Fruit fly (Drosophila melanogaster) whole organism, embryonic: ENCODE measurements around the gene fred.

Source experiments
- Antp ChIP-seq: fragments of 200-800 bp; sonication (Bioruptor generic); optimal IDR thresholded peaks from 3 replicates; lab custom pipeline; 2016; ENCODE audit warnings: missing biosample characterization, missing genetic modification characterization
- B-H1 ChIP-seq: fragments of 200-800 bp; sonication (Bioruptor generic); IDR thresholded peaks from 3 replicates; pipeline ENCODE4 v1.3.6; 2022; ENCODE audit warnings: missing biosample characterization, missing genetic modification characterization
- CG11695 ChIP-seq: fragments of 200-800 bp; sonication (Bioruptor generic); IDR thresholded peaks from 3 replicates; pipeline ENCODE4 v1.3.6; 2022; ENCODE audit warnings: missing biosample characterization, missing genetic modification characterization
- CG12659 ChIP-seq: fragments of 200-800 bp; sonication (Bioruptor generic); optimal IDR thresholded peaks from 3 replicates; lab custom pipeline; 2017; ENCODE audit warnings: mild to moderate bottlenecking, missing biosample characterization, missing genetic modification reagents, missing genetic modification characterization
- CG15514 ChIP-seq: fragments of 200-800 bp; sonication (Bioruptor generic); optimal IDR thresholded peaks from 3 replicates; lab custom pipeline; 2017; ENCODE audit warnings: missing biosample characterization, missing genetic modification characterization, mild to moderate bottlenecking, moderate library complexity, missing genetic modification reagents
- CG17186 ChIP-seq: fragments of 200-800 bp; sonication (Bioruptor generic); optimal IDR thresholded peaks from 3 replicates; lab custom pipeline; 2017; ENCODE audit warnings: missing biosample characterization, missing genetic modification reagents, missing genetic modification characterization
- CG2712 ChIP-seq: fragments of 200-800 bp; optimal IDR thresholded peaks from 3 replicates; lab custom pipeline; 2019; ENCODE audit warnings: missing biosample characterization, mild to moderate bottlenecking, missing genetic modification characterization, moderate library complexity
- CG30403 ChIP-seq: fragments of 200-800 bp; sonication (Bioruptor generic); optimal IDR thresholded peaks from 3 replicates; lab custom pipeline; 2016; ENCODE audit warnings: missing biosample characterization, missing genetic modification characterization
- CG3163 ChIP-seq: fragments of 200-800 bp; sonication (Bioruptor generic); optimal IDR thresholded peaks from 3 replicates; lab custom pipeline; 2016; ENCODE audit warnings: missing biosample characterization, missing genetic modification characterization
- CG3847 ChIP-seq: fragments of 200-800 bp; sonication (Bioruptor generic); IDR thresholded peaks from 2 replicates; pipeline ENCODE4 v1.3.6; 2022; ENCODE audit warnings: missing biosample characterization, missing genetic modification characterization
- CG4282 ChIP-seq: fragments of 200-800 bp; sonication (Bioruptor generic); optimal IDR thresholded peaks from 2 replicates; lab custom pipeline; 2016; ENCODE audit warnings: missing biosample characterization, missing genetic modification characterization
- CG4360 ChIP-seq: fragments of 200-800 bp; sonication (Bioruptor generic); IDR thresholded peaks from 2 replicates; pipeline ENCODE4 v1.3.6; 2022; ENCODE audit warnings: missing biosample characterization, missing genetic modification characterization
- CG4730 ChIP-seq: fragments of 200-800 bp; sonication (Bioruptor generic); IDR thresholded peaks from 2 replicates; pipeline ENCODE4 v1.3.6; 2022; ENCODE audit warnings: missing biosample characterization, missing genetic modification characterization
- CG5953 ChIP-seq: fragments of 200-800 bp; sonication (Bioruptor generic); IDR thresholded peaks from 2 replicates; pipeline ENCODE4 v1.3.6; 2022; ENCODE audit warnings: missing biosample characterization, missing genetic modification characterization
- CG8388 ChIP-seq: fragments of 200-800 bp; sonication (Bioruptor generic); optimal IDR thresholded peaks from 2 replicates; lab custom pipeline; 2019; ENCODE audit warnings: missing biosample characterization, mild to moderate bottlenecking, missing genetic modification characterization, moderate library complexity
- CG9797 ChIP-seq: fragments of 200-800 bp; sonication (Bioruptor generic); optimal IDR thresholded peaks from 3 replicates; lab custom pipeline; 2018; ENCODE audit warnings: missing biosample characterization, mild to moderate bottlenecking, missing genetic modification characterization
- Dbx ChIP-seq: fragments of 200-800 bp; sonication (Bioruptor generic); IDR thresholded peaks from 3 replicates; pipeline ENCODE4 v1.3.6; 2022; ENCODE audit warnings: missing biosample characterization, missing genetic modification characterization
- Dek ChIP-seq: fragments of 200-800 bp; sonication (Bioruptor generic); optimal IDR thresholded peaks from 3 replicates; lab custom pipeline; 2019; ENCODE audit warnings: missing biosample characterization, mild to moderate bottlenecking, missing genetic modification characterization, moderate library complexity
- ERR ChIP-seq: fragments of 200-800 bp; sonication (Bioruptor generic); optimal IDR thresholded peaks from 2 replicates; lab custom pipeline; 2016; ENCODE audit warnings: missing biosample characterization, missing genetic modification characterization
- Ets97D ChIP-seq: fragments of 200-800 bp; sonication (Bioruptor generic); optimal IDR thresholded peaks from 3 replicates; lab custom pipeline; 2016; ENCODE audit warnings: missing biosample characterization, missing genetic modification characterization
- H15 ChIP-seq: fragments of 200-800 bp; sonication (Bioruptor generic); IDR thresholded peaks from 3 replicates; pipeline ENCODE4 v1.3.6; 2022; ENCODE audit warnings: missing biosample characterization, missing genetic modification characterization
- H2.0 ChIP-seq: fragments of 200-800 bp; sonication (Bioruptor generic); IDR thresholded peaks from 2 replicates; pipeline ENCODE4 v1.3.6; 2022; ENCODE audit warnings: missing biosample characterization, missing genetic modification characterization
- HLH3B ChIP-seq: fragments of 200-800 bp; sonication (Bioruptor generic); IDR thresholded peaks from 2 replicates; pipeline ENCODE4 v1.3.6; 2022; ENCODE audit warnings: missing biosample characterization, missing genetic modification characterization
- HLH4C ChIP-seq: fragments of 200-800 bp; sonication (Bioruptor generic); IDR thresholded peaks from 3 replicates; pipeline ENCODE4 v1.3.6; 2022; ENCODE audit warnings: missing biosample characterization, missing genetic modification characterization; ENCODE audit not compliant: partially characterized antibody
- HmgD ChIP-seq: fragments of 200-800 bp; sonication (Bioruptor generic); optimal IDR thresholded peaks from 3 replicates; lab custom pipeline; 2016; ENCODE audit warnings: missing biosample characterization, missing genetic modification characterization
- Hr3 ChIP-seq: fragments of 200-800 bp; sonication (Bioruptor generic); optimal IDR thresholded peaks from 3 replicates; lab custom pipeline; 2016; ENCODE audit warnings: missing biosample characterization, missing genetic modification characterization
- Hsf ChIP-seq: fragments of 200-800 bp; sonication (Bioruptor generic); optimal IDR thresholded peaks from 3 replicates; lab custom pipeline; 2016; ENCODE audit warnings: missing biosample characterization, missing genetic modification characterization
- Jarid2 ChIP-seq: fragments of 200-800 bp; sonication (Bioruptor generic); optimal IDR thresholded peaks from 3 replicates; lab custom pipeline; 2017; ENCODE audit warnings: mild to moderate bottlenecking, missing biosample characterization, missing genetic modification reagents, missing genetic modification characterization
- Mad ChIP-seq: fragments of 200-800 bp; sonication (Bioruptor generic); optimal IDR thresholded peaks from 2 replicates; lab custom pipeline; 2016; ENCODE audit warnings: missing biosample characterization, missing genetic modification characterization
- NC2α ChIP-seq: fragments of 200-800 bp; sonication (Bioruptor generic); optimal IDR thresholded peaks from 2 replicates; lab custom pipeline; 2016; ENCODE audit warnings: missing biosample characterization, missing genetic modification characterization
- Optix ChIP-seq: fragments of 200-800 bp; sonication (Bioruptor generic); IDR thresholded peaks from 3 replicates; pipeline ENCODE4 v1.3.6; 2022; ENCODE audit warnings: missing biosample characterization, missing genetic modification characterization
- Ptx1 ChIP-seq: fragments of 200-800 bp; sonication (Bioruptor generic); IDR thresholded peaks from 2 replicates; pipeline ENCODE4 v1.3.6; 2022; ENCODE audit warnings: missing biosample characterization, missing genetic modification characterization
- Six4 ChIP-seq: fragments of 200-800 bp; sonication (Bioruptor generic); optimal IDR thresholded peaks from 2 replicates; lab custom pipeline; 2016; ENCODE audit warnings: missing biosample characterization, missing genetic modification characterization
- amos ChIP-seq: fragments of 200-800 bp; sonication (Bioruptor generic); IDR thresholded peaks from 2 replicates; pipeline ENCODE4 v1.3.6; 2022; ENCODE audit warnings: missing biosample characterization, missing genetic modification characterization; ENCODE audit not compliant: partially characterized antibody
- cad ChIP-seq: fragments of >200 bp; optimal IDR thresholded peaks from 2 replicates; lab custom pipeline; 2017; ENCODE audit warnings: missing biosample characterization, missing genetic modification characterization
- dimm ChIP-seq: fragments of 200-800 bp; sonication (Bioruptor generic); IDR thresholded peaks from 2 replicates; pipeline ENCODE4 v1.3.6; 2022; ENCODE audit warnings: missing biosample characterization, missing genetic modification characterization
- disco-r ChIP-seq: fragments of 200-800 bp; sonication (Bioruptor generic); optimal IDR thresholded peaks from 2 replicates; lab custom pipeline; 2016; ENCODE audit warnings: missing biosample characterization, missing genetic modification characterization
- gro ChIP-seq: fragments of 200-800 bp; sonication (Bioruptor generic); optimal IDR thresholded peaks from 2 replicates; lab custom pipeline; 2016; ENCODE audit warnings: missing biosample characterization, missing genetic modification characterization
- gt ChIP-seq: fragments of 200-800 bp; sonication (Bioruptor generic); IDR thresholded peaks from 2 replicates; pipeline ENCODE4 v1.3.6; 2022; ENCODE audit warnings: missing biosample characterization, missing genetic modification characterization
- hkb ChIP-seq, 2 experiments: fragments of 200-800 bp in 1 of 2; fragments of >200 bp in 1 of 2; sonication (Bioruptor generic) in 1 of 2; IDR thresholded peaks in 1 of 2; optimal IDR thresholded peaks in 1 of 2; 2 replicates each; pipeline versions ENCODE4 v1.3.6 to Lab custom; 2017 to 2022; ENCODE audit warnings: missing biosample characterization in 1 of 2, missing genetic modification characterization in 1 of 2
- klu ChIP-seq: fragments of 200-800 bp; sonication (Bioruptor generic); IDR thresholded peaks from 2 replicates; pipeline ENCODE4 v1.3.6; 2022; ENCODE audit warnings: missing biosample characterization, missing genetic modification characterization
- kni ChIP-seq: fragments of 200-800 bp; sonication (Bioruptor generic); optimal IDR thresholded peaks from 3 replicates; lab custom pipeline; 2017; ENCODE audit warnings: mild to moderate bottlenecking, missing biosample characterization, missing genetic modification reagents, missing genetic modification characterization
- lov ChIP-seq, 2 experiments: fragments of 200-800 bp in 1 of 2; fragments of >200 bp in 1 of 2; sonication (Bioruptor generic) in 1 of 2; IDR thresholded peaks in 1 of 2; optimal IDR thresholded peaks in 1 of 2; 2 replicates in 1 of 2; 3 replicates in 1 of 2; pipeline versions ENCODE4 v1.3.6 to Lab custom; 2017 to 2022; ENCODE audit warnings: missing biosample characterization in 1 of 2, missing genetic modification characterization in 1 of 2
- nmo ChIP-seq: fragments of 200-800 bp; sonication (Bioruptor generic); optimal IDR thresholded peaks from 2 replicates; lab custom pipeline; 2018; ENCODE audit warnings: missing biosample characterization, mild to moderate bottlenecking, missing genetic modification characterization, moderate library complexity
- salm ChIP-seq: fragments of 200-800 bp; sonication (Bioruptor generic); optimal IDR thresholded peaks from 2 replicates; lab custom pipeline; 2018; ENCODE audit warnings: missing biosample characterization, mild to moderate bottlenecking, missing genetic modification characterization
- slou ChIP-seq: fragments of 200-800 bp; sonication (Bioruptor generic); optimal IDR thresholded peaks from 3 replicates; lab custom pipeline; 2016; ENCODE audit warnings: missing biosample characterization, missing genetic modification characterization
- ssp ChIP-seq: fragments of 200-800 bp; sonication (Bioruptor generic); IDR thresholded peaks from 2 replicates; pipeline ENCODE4 v1.3.6; 2022; ENCODE audit warnings: missing biosample characterization, missing genetic modification characterization
- tgo ChIP-seq: fragments of 200-800 bp; sonication (Bioruptor generic); IDR thresholded peaks from 3 replicates; pipeline ENCODE4 v1.3.6; 2022; ENCODE audit warnings: missing biosample characterization, missing genetic modification characterization
- tna ChIP-seq: fragments of 200-800 bp; sonication (Bioruptor generic); IDR thresholded peaks from 2 replicates; pipeline ENCODE4 v1.3.6; 2022; ENCODE audit warnings: missing biosample characterization, missing genetic modification characterization; ENCODE audit not compliant: partially characterized antibody
- twi ChIP-seq: fragments of 200-800 bp; optimal IDR thresholded peaks from 2 replicates; lab custom pipeline; 2019; ENCODE audit warnings: missing biosample characterization, mild to moderate bottlenecking, missing genetic modification characterization, moderate library complexity
- zen ChIP-seq: fragments of 200-800 bp; sonication (Bioruptor generic); optimal IDR thresholded peaks from 3 replicates; lab custom pipeline; 2018; ENCODE audit warnings: missing biosample characterization, mild to moderate bottlenecking, missing genetic modification characterization, moderate library complexity

Gene fred

dm6 chr2L:3872283-3872682, 119.2 kb downstream of the fred start, which contains the start of gene CG31957 (continued):
- TF ChIP-seq tgo (peak; percentile 36; the same call in 2 of the 3 replicates), CG12659 (GFP tag; lab: Kevin White, UChicago) (peak; percentile 80), Mad (GFP tag; lab: Kevin White, UChicago) (peak; percentile 57), gt (GFP tag; lab: Robert Waterston, UW) (no peak), cad (GFP tag; lab: Kevin White, UChicago) (no peak), disco-r (peak; percentile 36), zen (tag; lab: Kevin White, UChicago) (peak; percentile 21), ssp (peak; percentile 38; the same call in 1 of the 2 replicates), CG8388 (GFP tag; lab: Kevin White, UChicago) (no peak), CG30403 (peak; percentile 69), CG4730 (GFP tag; lab: Robert Waterston, UW) (no peak), Ets97D (peak; percentile 78), gro (peak; percentile 81), salm (tag; lab: Kevin White, UChicago) (no peak), Hsf (GFP tag; lab: Kevin White, UChicago) (peak; percentile 62), Ptx1 (GFP tag; lab: Robert Waterston, UW) (peak; percentile 59), HmgD (peak; percentile 87), CG4360 (GFP tag; lab: Robert Waterston, UW) (no peak), Jarid2 (no peak), CG15514 (GFP tag; lab: Kevin White, UChicago) (peak; percentile 49), twi (peak; percentile 4), Optix (GFP tag; lab: Robert Waterston, UW) (0 out of 3 replicates have a peak, but pooled peaks have one; percentile 34), nmo (GFP tag; lab: Kevin White, UChicago) (peak; percentile 41), CG3163 (GFP tag; lab: Kevin White, UChicago) (peak; percentile 54), CG3847 (peak; percentile 86), NC2α (GFP tag; lab: Kevin White, UChicago) (no peak), H15 (no peak), CG9797 (GFP tag; lab: Kevin White, UChicago) (peak; percentile 11), Hr3 (GFP tag; lab: Kevin White, UChicago) (peak; percentile 49), CG2712 (tag; lab: Kevin White, UChicago) (peak; percentile 27), tna (peak; percentile 73), HLH4C (GFP tag; lab: Robert Waterston, UW) (peak; percentile 69), ERR (GFP tag; lab: Kevin White, UChicago) (peak; percentile 44), kni (GFP tag; lab: Kevin White, UChicago) (no peak), Dbx (peak; percentile 79), CG11695 (GFP tag; lab: Robert Waterston, UW) (no peak; the same call in 2 of the 3 replicates), slou (GFP tag; lab: Kevin White, UChicago) (peak; percentile 41), Six4 (GFP tag; lab: Kevin White, UChicago) (no peak), dimm (GFP tag; lab: Robert Waterston, UW) (no peak), CG17186 (GFP tag; lab: Kevin White, UChicago) (peak; percentile 20), B-H1 (GFP tag; lab: Robert Waterston, UW) (no peak), Dek (tag; lab: Kevin White, UChicago) (peak; percentile 12), CG4282 (GFP tag; lab: Kevin White, UChicago) (peak; percentile 41), H2.0 (GFP tag; lab: Robert Waterston, UW) (peak; percentile 66), klu (GFP tag; lab: Robert Waterston, UW) (peak; percentile 33; the same call in 1 of the 2 replicates), CG5953 (GFP tag; lab: Robert Waterston, UW) (no peak), hkb (optimal IDR thresholded peaks at IDR 0.05; lab: Kevin White, UChicago) (peak; percentile 54), hkb (GFP tag; IDR thresholded peaks at IDR 0.05; lab: Robert Waterston, UW) (peak; percentile 31; the same call in 1 of the 2 replicates), amos (GFP tag; lab: Robert Waterston, UW) (peak; percentile 96), lov (optimal IDR thresholded peaks at IDR 0.05; lab: Kevin White, UChicago) (no peak), lov (GFP tag; IDR thresholded peaks at IDR 0.05; lab: Robert Waterston, UW) (no peak), HLH3B (GFP tag; lab: Robert Waterston, UW) (peak; percentile 31; the same call in 1 of the 2 replicates), Antp (GFP tag; lab: Kevin White, UChicago) (peak; percentile 63)
